Worm (Caenorhabditis elegans): ENCODE results near the gene lov-1.

- no peak for TF ChIP-seq med-1 (GFP tag; optimal IDR thresholded peaks at IDR 0.05; ENCODE audit: insufficient read depth)
- TF ChIP-seq ztf-23 (GFP tag; IDR thresholded peaks at IDR 0.05) = no peak
- TF ChIP-seq cog-1 (tag; optimal IDR thresholded peaks at IDR 0.05) = no peak
Measured at ce11 chrII:10170837-10171318, 49.3 kb upstream of the lov-1 start, which contains the start of gene gpd-4.

Data from whole organism, midembryonic.